Worm (Caenorhabditis elegans) whole organism, L1 larva: ENCODE data around the gene Y116F11B.17.
A peak's percentile ranks its signal among the peaks of the same experiment; 100 is the strongest.

Experiments used
- Y116A8C.19 ChIP-seq: sonication (generic microtip); optimal IDR thresholded peaks from 2 replicates; lab custom pipeline; 2016; ENCODE audit warnings: missing compliant biosample characterization, missing genetic modification characterization, borderline replicate concordance
- ama-1 ChIP-seq: fragments of 150-350 bp; optimal IDR thresholded peaks from 2 replicates; lab custom pipeline; 2014
- ceh-82 ChIP-seq, 3 experiments: fragments of 150-350 bp in 1 of 3; sonication (generic microtip) in 2 of 3; optimal IDR thresholded peaks; 2 replicates each; lab custom pipeline; 2014 to 2017; ENCODE audit warnings: missing biosample characterization in 3 of 3, missing genetic modification characterization in 3 of 3
- ceh-88 ChIP-seq: fragments of 200-800 bp; sonication (Bioruptor generic); IDR thresholded peaks from 2 replicates; pipeline ENCODE4 v1.3.6; 2022; ENCODE audit warnings: missing genetic modification characterization, missing compliant biosample characterization
- efl-1 ChIP-seq, 4 experiments: fragments of 150-350 bp; optimal IDR thresholded peaks in 3 of 4; peaks in 1 of 4; 1 replicate in 1 of 4; 2 replicates in 3 of 4; lab custom pipeline; 2014; ENCODE audit warnings: missing biosample characterization in 2 of 4, missing genetic modification characterization in 2 of 4, missing genetic modification reagents in 2 of 4
- egl-13 ChIP-seq: sonication (generic microtip); optimal IDR thresholded peaks from 2 replicates; lab custom pipeline; 2016; ENCODE audit warnings: missing genotype, missing genetic modification reagents, missing genetic modification characterization, missing compliant biosample characterization
- egl-27 ChIP-seq, 2 experiments: fragments of 150-350 bp in 1 of 2; sonication (generic microtip); optimal IDR thresholded peaks; 3 replicates each; lab custom pipeline; 2017 to 2018; ENCODE audit warnings: missing biosample characterization in 2 of 2, missing genetic modification characterization in 2 of 2, missing genetic modification reagents in 2 of 2
- elt-2 ChIP-seq: sonication (generic microtip); optimal IDR thresholded peaks from 2 replicates; lab custom pipeline; 2016; ENCODE audit warnings: missing genetic modification characterization, mild to moderate bottlenecking, inconsistent platforms, missing compliant biosample characterization, missing genetic modification reagents
- fkh-4 ChIP-seq: sonication (generic microtip); optimal IDR thresholded peaks from 2 replicates; lab custom pipeline; 2016; ENCODE audit warnings: missing compliant biosample characterization, missing genetic modification characterization, borderline replicate concordance
- hlh-4 ChIP-seq: sonication (generic microtip); optimal IDR thresholded peaks from 2 replicates; lab custom pipeline; 2016; ENCODE audit warnings: mild to moderate bottlenecking, missing genetic modification characterization, missing compliant biosample characterization
- isw-1 ChIP-seq: fragments of 200-800 bp; sonication (Bioruptor generic); IDR thresholded peaks from 2 replicates; pipeline ENCODE4 v1.3.6; 2022; ENCODE audit warnings: missing genetic modification characterization, missing compliant biosample characterization
- lsy-2 ChIP-seq, 2 experiments: fragments of 150-350 bp; optimal IDR thresholded peaks; 2 replicates each; lab custom pipeline; 2014; ENCODE audit warnings: missing biosample characterization in 2 of 2, missing genetic modification characterization in 2 of 2
- nhr-19 ChIP-seq: fragments of 200-800 bp; sonication (Bioruptor generic); conservative IDR thresholded peaks from 2 replicates; pipeline ENCODE4 v1.3.6; 2022; ENCODE audit warnings: missing genetic modification characterization, missing compliant biosample characterization
- nhr-20 ChIP-seq: sonication (generic microtip); optimal IDR thresholded peaks from 2 replicates; lab custom pipeline; 2016; ENCODE audit warnings: mild to moderate bottlenecking, missing genetic modification characterization, missing compliant biosample characterization
- nhr-47 ChIP-seq: sonication (generic microtip); optimal IDR thresholded peaks from 2 replicates; lab custom pipeline; 2016; ENCODE audit warnings: mild to moderate bottlenecking, missing genetic modification characterization, moderate library complexity, missing compliant biosample characterization
- nhr-71 ChIP-seq: sonication (generic microtip); optimal IDR thresholded peaks from 2 replicates; lab custom pipeline; 2016; ENCODE audit warnings: mild to moderate bottlenecking, missing genetic modification characterization, moderate library complexity, missing compliant biosample characterization
- nhr-85 ChIP-seq: sonication (generic microtip); peaks from one replicate; lab custom pipeline; 2016; ENCODE audit warnings: missing genetic modification characterization, inconsistent platforms, missing compliant biosample characterization
- pax-3 ChIP-seq: fragments of 200-800 bp; sonication (Bioruptor generic); optimal IDR thresholded peaks from 2 replicates; lab custom pipeline; 2018; ENCODE audit warnings: mild to moderate bottlenecking, missing genetic modification characterization, moderate library complexity, missing compliant biosample characterization
- pqm-1 ChIP-seq: sonication (generic microtip); optimal IDR thresholded peaks from 3 replicates; lab custom pipeline; 2017; ENCODE audit warnings: missing biosample characterization, missing genetic modification characterization
- rnt-1 ChIP-seq: sonication (generic microtip); optimal IDR thresholded peaks from 2 replicates; lab custom pipeline; 2016; ENCODE audit warnings: mild to moderate bottlenecking, missing genetic modification characterization, moderate library complexity, missing compliant biosample characterization
- snpc-4 ChIP-seq: fragments of 150-350 bp; optimal IDR thresholded peaks from 2 replicates; lab custom pipeline; 2014; ENCODE audit warnings: missing biosample characterization, missing genetic modification characterization
- snu-23 ChIP-seq: sonication (generic microtip); optimal IDR thresholded peaks from 2 replicates; lab custom pipeline; 2016; ENCODE audit warnings: missing genetic modification characterization, missing compliant biosample characterization
- sox-4 ChIP-seq: sonication (generic microtip); optimal IDR thresholded peaks from 2 replicates; lab custom pipeline; 2016; ENCODE audit warnings: missing genetic modification characterization, missing compliant biosample characterization
- tbx-2 ChIP-seq: sonication (generic microtip); optimal IDR thresholded peaks from 2 replicates; lab custom pipeline; 2016; ENCODE audit warnings: missing genetic modification characterization, missing compliant biosample characterization

Gene Y116F11B.17

DNA sequence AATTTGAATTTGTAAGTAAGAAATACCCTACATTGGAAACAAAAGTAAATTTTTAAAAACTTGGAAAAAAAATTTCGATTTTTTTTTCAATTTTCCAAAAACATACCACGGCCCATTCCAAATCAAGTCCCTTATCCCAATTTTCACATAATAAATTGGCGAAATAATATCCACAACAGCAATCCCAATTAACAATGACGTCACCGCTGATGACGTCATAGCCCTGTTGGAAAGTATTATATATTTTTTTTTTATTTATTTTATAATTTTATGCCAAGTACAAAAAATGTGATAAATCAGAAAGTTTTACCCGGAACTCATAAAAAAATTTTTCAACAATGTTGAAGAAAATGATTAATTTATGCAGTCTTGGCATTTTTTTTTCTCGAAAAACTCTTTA is 31.6 kb upstream of the Y116F11B.17 start:
- TF ChIP-seq egl-13 (no peak), isw-1 (GFP tag; lab: Robert Waterston, UW) (no peak), pqm-1 (tag; lab: Kevin White, UChicago) (no peak), nhr-20 (tag; lab: Kevin White, UChicago) (no peak), nhr-47 (tag; lab: Kevin White, UChicago) (no peak), nhr-19 (GFP tag; lab: Robert Waterston, UW) (no peak), ceh-88 (GFP tag; lab: Robert Waterston, UW) (no peak)
- TF ChIP-seq, all 84 proteins: peak for 0

DNA sequence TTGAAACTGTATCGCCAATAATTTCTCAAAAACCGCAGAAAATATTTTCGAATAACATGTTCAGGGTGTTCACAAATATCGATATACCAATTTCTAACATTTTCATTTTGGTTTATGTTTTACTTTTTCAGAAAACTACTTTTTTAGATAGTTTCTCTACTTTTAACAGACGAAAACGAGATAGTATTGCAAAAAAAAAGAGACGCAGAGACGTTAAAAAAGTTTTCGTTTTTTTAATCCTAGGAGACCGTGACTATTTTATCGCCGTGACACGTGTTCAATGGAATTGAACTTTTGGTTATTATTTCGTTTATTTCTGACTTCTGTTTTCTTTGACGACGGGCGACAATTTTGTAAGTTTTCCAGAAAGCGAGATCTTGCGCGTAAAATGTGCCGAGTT is 26.0 kb upstream of the Y116F11B.17 start, which contains the start of gene Y116F11B.7:
TSS of gene Y116F11B.7 (plus strand) at position 301 of the 400 bp plus-strand sequence.
- TF ChIP-seq Y116A8C.19 (tag; lab: Kevin White, UChicago) (no peak), ceh-82 (tag; optimal IDR thresholded peaks at IDR 0.05; lab: Kevin White, UChicago) (no peak), efl-1 (optimal IDR thresholded peaks at IDR 0.05; lab: Kevin White, UChicago) (no peak), efl-1 (GFP tag; optimal IDR thresholded peaks at IDR 0.05 in 1 of 2; lab: Kevin White, UChicago) (peak in 1 of 2 experiments; percentile 20), rnt-1 (tag; lab: Kevin White, UChicago) (no peak), ama-1 (lab: Kevin White, UChicago) (no peak), fkh-4 (no peak)

DNA sequence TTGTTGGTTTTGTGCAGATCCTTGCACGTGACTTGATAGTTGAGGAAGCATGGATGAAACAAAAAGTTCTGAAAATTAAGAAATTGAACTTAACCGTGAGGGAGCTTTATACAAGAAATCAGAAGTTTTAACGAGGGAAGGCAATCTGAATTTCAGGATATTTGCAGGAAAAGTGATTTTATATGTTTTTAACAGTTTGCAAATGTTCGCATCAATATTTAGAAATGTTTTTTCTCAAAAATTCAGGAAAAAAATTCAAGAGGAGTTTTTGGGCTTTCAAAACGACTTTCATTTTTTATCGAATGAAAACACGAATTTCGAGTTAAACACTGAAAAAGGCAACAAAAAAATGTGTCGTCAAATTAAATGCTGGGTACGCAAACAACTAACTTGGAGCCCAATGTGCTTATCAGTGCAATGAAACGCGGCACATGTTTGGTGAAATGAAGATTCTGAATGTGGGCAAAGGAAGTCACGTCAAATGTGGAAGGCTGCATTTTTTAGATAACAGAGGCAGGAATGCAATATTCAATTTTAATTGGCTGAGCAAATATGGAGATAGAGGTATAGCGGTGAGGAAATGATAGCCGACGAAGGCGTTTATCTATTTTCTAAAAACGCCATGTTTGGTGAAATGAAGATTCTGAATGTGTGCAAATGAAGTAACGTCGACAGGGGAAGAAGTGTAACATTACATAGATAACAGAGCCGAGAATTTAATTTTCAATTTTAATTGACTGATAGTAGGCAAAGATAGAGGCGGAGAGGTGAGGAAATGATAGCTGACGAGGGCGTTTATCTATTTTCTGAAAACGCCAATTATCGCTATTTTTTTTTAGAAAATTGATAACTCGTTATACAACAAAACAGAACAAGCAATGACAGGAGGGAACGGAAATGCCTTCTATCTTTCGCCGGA is 24.2 kb upstream of the Y116F11B.17 start, which contains the start of gene Y116F11B.6:
TSS of gene Y116F11B.6 (minus strand) at position 51 of the 919 bp plus-strand sequence.
- TF ChIP-seq sox-4 (tag; lab: Kevin White, UChicago) (no peak), elt-2 (tag; lab: Kevin White, UChicago) (peak; percentile 88), efl-1 (optimal IDR thresholded peaks at IDR 0.05; lab: Kevin White, UChicago) (no peak), efl-1 (GFP tag; optimal IDR thresholded peaks at IDR 0.05 in 1 of 2; lab: Kevin White, UChicago) (peak in 1 of 2 experiments; percentile 46), snu-23 (GFP tag; lab: Kevin White, UChicago) (no peak)

DNA sequence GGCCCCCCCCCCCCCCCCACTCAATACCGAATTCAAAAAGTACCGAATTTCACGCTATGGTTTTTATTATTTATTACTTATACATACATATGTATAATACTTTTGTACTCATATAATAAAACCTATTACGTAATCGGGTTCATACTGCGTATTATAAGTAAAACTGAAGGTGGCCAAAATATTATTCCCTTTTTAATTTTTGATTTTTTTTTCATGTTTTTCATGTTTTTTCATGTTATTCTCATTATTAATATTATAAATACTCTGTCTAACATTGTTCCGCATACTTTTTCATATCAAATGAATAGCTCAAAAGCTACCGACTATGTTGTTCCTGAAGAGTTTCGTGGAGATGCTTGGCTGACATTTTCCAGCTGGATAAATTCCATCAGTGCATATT is 14.1 kb upstream of the Y116F11B.17 start, which contains the start of gene srw-38:
TSS of gene srw-38 (plus strand) at position 301 of the 400 bp plus-strand sequence.
- TF ChIP-seq efl-1 (optimal IDR thresholded peaks at IDR 0.05; lab: Kevin White, UChicago) (no peak), efl-1 (GFP tag; optimal IDR thresholded peaks at IDR 0.05 in 1 of 2; lab: Kevin White, UChicago) (no peak), nhr-71 (tag; lab: Kevin White, UChicago) (no peak)
- TF ChIP-seq, all 84 proteins: peak for 0

DNA sequence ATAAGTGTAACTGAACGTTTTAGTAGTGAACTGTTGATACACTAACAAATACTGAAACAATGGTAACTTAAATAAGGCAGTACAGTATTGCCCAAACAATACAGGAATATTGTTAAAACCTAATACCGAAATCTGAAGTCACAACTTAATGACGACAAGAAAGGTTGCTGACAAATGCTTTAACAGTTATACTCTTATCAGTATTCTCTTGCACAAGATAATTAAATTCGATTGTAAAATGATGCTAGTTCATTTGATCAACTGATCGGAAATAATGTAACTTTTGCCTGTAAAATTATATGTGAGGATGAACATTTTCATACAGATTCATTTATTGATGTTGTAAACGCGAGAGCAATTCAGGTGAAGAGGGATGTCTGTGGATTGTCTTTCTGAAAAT is 9.6 kb upstream of the Y116F11B.17 start:
- TF ChIP-seq nhr-85 (tag; lab: Kevin White, UChicago) (no peak), elt-2 (tag; lab: Kevin White, UChicago) (peak; percentile 25)
- TF ChIP-seq, all 84 proteins: peak for 1

DNA sequence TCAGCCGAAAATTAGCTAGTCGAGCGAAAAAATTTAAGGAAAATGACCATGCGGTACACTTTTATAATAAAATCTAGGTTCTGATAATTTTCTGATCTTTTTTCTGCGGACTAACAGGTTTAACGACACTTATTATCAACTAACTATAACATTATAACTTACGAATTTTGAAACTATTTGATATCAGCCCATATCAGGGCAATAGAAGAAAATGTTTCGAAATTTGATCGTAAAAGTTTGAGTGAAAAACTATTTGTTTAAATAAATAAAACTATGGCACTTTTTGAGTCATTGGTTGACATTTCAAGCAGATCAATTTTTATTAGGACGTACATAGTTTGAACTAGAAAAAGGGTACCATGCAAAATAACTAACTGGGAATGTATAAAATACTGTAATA is 8.8 kb upstream of the Y116F11B.17 start, which contains the start of gene pcp-4:
TSS of gene pcp-4 (minus strand) at position 197 of the 400 bp plus-strand sequence.
- TF ChIP-seq tbx-2 (tag; lab: Kevin White, UChicago) (no peak), pax-3 (tag; lab: Kevin White, UChicago) (no peak), ama-1 (lab: Kevin White, UChicago) (no peak), nhr-71 (tag; lab: Kevin White, UChicago) (no peak), pqm-1 (tag; lab: Kevin White, UChicago) (no peak), snpc-4 (tag; lab: Kevin White, UChicago) (no peak)

DNA sequence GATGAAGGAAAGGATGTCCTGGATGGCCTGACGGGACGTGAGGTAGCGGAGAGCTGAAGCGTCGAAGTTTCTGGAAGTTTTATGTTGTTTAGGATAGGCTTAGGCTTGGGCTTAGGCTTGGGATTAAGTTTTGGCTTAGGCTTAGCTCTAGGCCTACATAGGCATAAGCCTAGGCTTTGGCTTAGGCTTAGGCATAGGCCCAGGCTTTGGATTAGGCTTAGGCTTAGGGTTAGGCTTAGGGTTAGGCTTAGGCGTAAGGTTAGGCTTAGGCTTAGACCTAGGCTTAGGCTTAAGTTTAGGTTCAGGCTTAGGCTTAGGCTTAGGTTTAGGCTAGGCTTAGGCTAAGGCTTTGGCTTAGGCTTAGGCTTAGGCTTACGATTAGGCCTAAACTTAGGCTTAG is 7.2 kb upstream of the Y116F11B.17 start:
- TF ChIP-seq lsy-2 (tag; optimal IDR thresholded peaks at IDR 0.05; lab: Kevin White, UChicago) (no peak), pax-3 (tag; lab: Kevin White, UChicago) (no peak), hlh-4 (tag; lab: Kevin White, UChicago) (no peak), egl-27 (tag; optimal IDR thresholded peaks at IDR 0.05; lab: Kevin White, UChicago) (no peak)
